Fruit fly (Drosophila melanogaster) whole organism, adult: ENCODE measurements around the gene eIF2Bepsilon.

ENCODE experiments used
- CG11617 ChIP-seq: fragments of 200-800 bp; sonication (Bioruptor generic); optimal IDR thresholded peaks from 2 replicates; lab custom pipeline; 2017; ENCODE audit warnings: mild to moderate bottlenecking, missing biosample characterization, missing genetic modification reagents, missing genetic modification characterization
- CG12768 ChIP-seq: fragments of 200-800 bp; sonication (Bioruptor generic); optimal IDR thresholded peaks from 2 replicates; lab custom pipeline; 2017; ENCODE audit warnings: missing biosample characterization, missing genetic modification characterization, mild to moderate bottlenecking, moderate library complexity, missing genetic modification reagents
- CG14711 ChIP-seq: fragments of 200-800 bp; sonication (Bioruptor generic); optimal IDR thresholded peaks from 2 replicates; lab custom pipeline; 2018; ENCODE audit warnings: missing biosample characterization, mild to moderate bottlenecking, missing genetic modification characterization, moderate library complexity
- CG1620 ChIP-seq: fragments of 200-800 bp; sonication (Bioruptor generic); optimal IDR thresholded peaks from 2 replicates; lab custom pipeline; 2016; ENCODE audit warnings: missing biosample characterization, missing genetic modification characterization
- CG33017 ChIP-seq: fragments of 200-800 bp; sonication (Bioruptor generic); optimal IDR thresholded peaks from 2 replicates; lab custom pipeline; 2018; ENCODE audit warnings: missing biosample characterization, mild to moderate bottlenecking, missing genetic modification characterization, moderate library complexity
- CG5204 ChIP-seq: fragments of 200-800 bp; sonication (Bioruptor generic); optimal IDR thresholded peaks from 2 replicates; lab custom pipeline; 2016; ENCODE audit warnings: missing biosample characterization, missing genetic modification characterization
- CG7045 ChIP-seq: fragments of 200-800 bp; sonication (Bioruptor generic); optimal IDR thresholded peaks from 2 replicates; lab custom pipeline; 2017; ENCODE audit warnings: missing biosample characterization, mild to moderate bottlenecking, missing genetic modification characterization
- CG7101 ChIP-seq: fragments of 200-800 bp; sonication (Bioruptor generic); optimal IDR thresholded peaks from 2 replicates; lab custom pipeline; 2018; ENCODE audit warnings: missing biosample characterization, mild to moderate bottlenecking, missing genetic modification characterization, moderate library complexity
- Clk ChIP-seq: fragments of 200-800 bp; sonication (Bioruptor generic); optimal IDR thresholded peaks from 2 replicates; lab custom pipeline; 2017; ENCODE audit warnings: missing biosample characterization, missing genetic modification characterization
- Crg-1 ChIP-seq: fragments of 200-800 bp; sonication (Bioruptor generic); optimal IDR thresholded peaks from 2 replicates; lab custom pipeline; 2016; ENCODE audit warnings: missing biosample characterization, missing genetic modification characterization
- Hr96 ChIP-seq: fragments of 200-800 bp; sonication (Bioruptor generic); optimal IDR thresholded peaks from 2 replicates; lab custom pipeline; 2016; ENCODE audit warnings: missing biosample characterization, missing genetic modification characterization
- Mnt ChIP-seq: fragments of 200-800 bp; sonication (Bioruptor generic); optimal IDR thresholded peaks from 2 replicates; lab custom pipeline; 2016; ENCODE audit warnings: missing biosample characterization, mild to moderate bottlenecking, missing genetic modification characterization
- bab1 ChIP-seq: fragments of 200-800 bp; sonication (Bioruptor generic); optimal IDR thresholded peaks from 3 replicates; lab custom pipeline; 2019; ENCODE audit warnings: missing biosample characterization, mild to moderate bottlenecking, missing genetic modification characterization, moderate library complexity
- cic ChIP-seq: fragments of 200-800 bp; sonication (Bioruptor generic); optimal IDR thresholded peaks from 2 replicates; lab custom pipeline; 2017; ENCODE audit warnings: missing biosample characterization, mild to moderate bottlenecking, missing genetic modification characterization, moderate library complexity
- cnc ChIP-seq, 2 experiments: fragments of >200 bp; optimal IDR thresholded peaks; 2 replicates each; lab custom pipeline; 2017
- kay ChIP-seq: fragments of 200-800 bp; sonication (Bioruptor generic); peaks from one replicate; lab custom pipeline; 2016; ENCODE audit warnings: missing biosample characterization, missing genetic modification characterization, borderline replicate concordance
- ovo ChIP-seq: fragments of 200-800 bp; sonication (Bioruptor generic); optimal IDR thresholded peaks from 2 replicates; lab custom pipeline; 2016; ENCODE audit warnings: missing biosample characterization, missing genetic modification characterization
- pad ChIP-seq: fragments of 200-800 bp; sonication (Bioruptor generic); optimal IDR thresholded peaks from 3 replicates; lab custom pipeline; 2017; ENCODE audit warnings: missing biosample characterization, missing genetic modification characterization, mild to moderate bottlenecking, moderate library complexity, missing genetic modification reagents
- tj ChIP-seq: fragments of 200-800 bp; sonication (Bioruptor generic); optimal IDR thresholded peaks from 3 replicates; lab custom pipeline; 2017; ENCODE audit warnings: missing biosample characterization, mild to moderate bottlenecking, missing genetic modification characterization, moderate library complexity
- toe ChIP-seq: fragments of 200-800 bp; sonication (Bioruptor generic); optimal IDR thresholded peaks from 2 replicates; lab custom pipeline; 2016; ENCODE audit warnings: missing biosample characterization, missing genetic modification characterization

The eIF2Bepsilon gene

dm6 chrX:1947900-1948374, 25.3 kb upstream of the eIF2Bepsilon start:
- TF ChIP-seq CG7045 (GFP tag; lab: Kevin White, UChicago) (no peak), CG5204 (GFP tag; lab: Kevin White, UChicago) (no peak), Mnt (GFP tag; lab: Kevin White, UChicago) (no peak), Hr96 (GFP tag; lab: Kevin White, UChicago) (no peak), CG12768 (GFP tag; lab: Kevin White, UChicago) (no peak), tj (peak; percentile 66), kay (GFP tag; lab: Kevin White, UChicago) (peak; percentile 52), ovo (GFP tag; lab: Kevin White, UChicago) (no peak)

- peak; percentile 74 for TF ChIP-seq CG1620 (GFP tag; lab: Kevin White, UChicago)
- TF ChIP-seq CG33017 = peak; percentile 88
- no peak for TF ChIP-seq cnc (optimal IDR thresholded peaks at IDR 0.05; lab: Kevin White, UChicago)
- TF ChIP-seq CG11617 (GFP tag; lab: Kevin White, UChicago) = peak; percentile 75
- TF ChIP-seq Clk = peak; percentile 45
- TF ChIP-seq CG12768 (GFP tag; lab: Kevin White, UChicago) = peak; percentile 83
- peak; percentile 92 for TF ChIP-seq CG7101
- TF ChIP-seq bab1 (GFP tag; lab: Kevin White, UChicago) = peak; percentile 95
- peak; percentile 35 for TF ChIP-seq Mnt (GFP tag; lab: Kevin White, UChicago)
- TF ChIP-seq toe = no peak
- peak; percentile 53 for TF ChIP-seq Hr96 (GFP tag; lab: Kevin White, UChicago)
- peak; percentile 56 for TF ChIP-seq CG5204 (GFP tag; lab: Kevin White, UChicago)
- peak; percentile 91 for TF ChIP-seq CG14711
- peak; percentile 76 for TF ChIP-seq Crg-1 (GFP tag; lab: Kevin White, UChicago)
- peak; percentile 67 for TF ChIP-seq CG7045 (GFP tag; lab: Kevin White, UChicago)
- TF ChIP-seq pad (GFP tag; lab: Kevin White, UChicago) = peak; percentile 83
- TF ChIP-seq ovo (GFP tag; lab: Kevin White, UChicago) = no peak
- peak; percentile 85 for TF ChIP-seq tj
- no peak for TF ChIP-seq kay (GFP tag; lab: Kevin White, UChicago)
- TF ChIP-seq cic (GFP tag; lab: Kevin White, UChicago) = no peak
These were observed 24.7 kb upstream of the eIF2Bepsilon start for dm6 chrX:1947178-1947872.

- no peak for TF ChIP-seq Clk
- TF ChIP-seq tj = no peak
- no peak for TF ChIP-seq cnc (optimal IDR thresholded peaks at IDR 0.05; lab: Kevin White, UChicago)
- no peak for TF ChIP-seq kay (GFP tag; lab: Kevin White, UChicago)
- no peak for TF ChIP-seq CG11617 (GFP tag; lab: Kevin White, UChicago)
- TF ChIP-seq CG1620 (GFP tag; lab: Kevin White, UChicago) = no peak
- no peak for TF ChIP-seq CG7045 (GFP tag; lab: Kevin White, UChicago)
- no peak for TF ChIP-seq ovo (GFP tag; lab: Kevin White, UChicago)
- no peak for TF ChIP-seq CG5204 (GFP tag; lab: Kevin White, UChicago)
- TF ChIP-seq pad (GFP tag; lab: Kevin White, UChicago) = no peak
- TF ChIP-seq cic (GFP tag; lab: Kevin White, UChicago) = no peak
- no peak for TF ChIP-seq Hr96 (GFP tag; lab: Kevin White, UChicago)
- TF ChIP-seq toe = no peak
- TF ChIP-seq CG7101 = no peak
- no peak for TF ChIP-seq Crg-1 (GFP tag; lab: Kevin White, UChicago)
These were observed 22.6 kb upstream of the eIF2Bepsilon start for dm6 chrX:1945241-1945640.

- no peak for TF ChIP-seq CG7045 (GFP tag; lab: Kevin White, UChicago)
These were observed 21.8 kb upstream of the eIF2Bepsilon start for dm6 chrX:1944245-1945114.

- no peak for TF ChIP-seq Mnt (GFP tag; lab: Kevin White, UChicago)
- no peak for TF ChIP-seq tj
- no peak for TF ChIP-seq Crg-1 (GFP tag; lab: Kevin White, UChicago)
- TF ChIP-seq pad (GFP tag; lab: Kevin White, UChicago) = no peak
- no peak for TF ChIP-seq cnc (optimal IDR thresholded peaks at IDR 0.05; lab: Kevin White, UChicago)
- no peak for TF ChIP-seq ovo (GFP tag; lab: Kevin White, UChicago)
- TF ChIP-seq Hr96 (GFP tag; lab: Kevin White, UChicago) = no peak
- no peak for TF ChIP-seq kay (GFP tag; lab: Kevin White, UChicago)
- TF ChIP-seq Clk = no peak
- no peak for TF ChIP-seq CG7101
- TF ChIP-seq CG11617 (GFP tag; lab: Kevin White, UChicago) = no peak
- no peak for TF ChIP-seq CG33017
- no peak for TF ChIP-seq CG1620 (GFP tag; lab: Kevin White, UChicago)
- TF ChIP-seq CG14711 = no peak
- no peak for TF ChIP-seq toe
- no peak for TF ChIP-seq CG12768 (GFP tag; lab: Kevin White, UChicago)
- TF ChIP-seq cic (GFP tag; lab: Kevin White, UChicago) = no peak
These were observed 20.9 kb upstream of the eIF2Bepsilon start for dm6 chrX:1943337-1944244.
